Worm (Caenorhabditis elegans) whole organism, L4 larva: ENCODE results near the gene try-1.
"Not testable (repeated sequence)": the region's sequence is repeated elsewhere in the genome, so short reads cannot be mapped to it uniquely, and the experiment has no call there.

ENCODE experiments used
- F10B5.3 ChIP-seq: sonication (generic microtip); optimal IDR thresholded peaks from 2 replicates; lab custom pipeline; 2016; ENCODE audit warnings: mild to moderate bottlenecking, missing genetic modification characterization, missing compliant biosample characterization
- F26F4.8 ChIP-seq: fragments of 200-800 bp; sonication (Bioruptor generic); conservative IDR thresholded peaks from 2 replicates; pipeline ENCODE4 v1.3.6; 2022; ENCODE audit warnings: missing genetic modification characterization, missing compliant biosample characterization
- F37D6.2 ChIP-seq: sonication (generic microtip); optimal IDR thresholded peaks from 2 replicates; lab custom pipeline; 2016; ENCODE audit warnings: mild to moderate bottlenecking, missing genetic modification characterization, missing compliant biosample characterization
- T26A8.4 ChIP-seq: fragments of 200-800 bp; sonication (Bioruptor generic); IDR thresholded peaks from 2 replicates; pipeline ENCODE4 v1.3.6; 2022; ENCODE audit warnings: missing genetic modification characterization, missing compliant biosample characterization
- Y48G9A.11 ChIP-seq: fragments of 200-800 bp; sonication (Bioruptor generic); IDR thresholded peaks from 2 replicates; pipeline ENCODE4 v1.3.6; 2022; ENCODE audit warnings: missing genetic modification reagents, missing genetic modification characterization, missing compliant biosample characterization
- Y5F2A.4 ChIP-seq: fragments of 200-800 bp; sonication (Bioruptor generic); optimal IDR thresholded peaks from 2 replicates; lab custom pipeline; 2018; ENCODE audit warnings: mild to moderate bottlenecking, missing genetic modification characterization, missing compliant biosample characterization
- ZK337.2 ChIP-seq: fragments of 200-800 bp; sonication (Bioruptor generic); IDR thresholded peaks from 2 replicates; pipeline ENCODE4 v1.3.6; 2022; ENCODE audit warnings: missing genetic modification reagents, missing genetic modification characterization, missing compliant biosample characterization
- aha-1 ChIP-seq: fragments of 150-350 bp; peaks from one replicate; lab custom pipeline; 2014; ENCODE audit warnings: missing biosample characterization, missing genetic modification characterization
- ceh-20 ChIP-seq: fragments of 200-800 bp; sonication (Bioruptor generic); IDR thresholded peaks from 2 replicates; pipeline ENCODE4 v1.3.6; 2022; ENCODE audit warnings: missing genetic modification reagents, missing genetic modification characterization, missing compliant biosample characterization
- ceh-32 ChIP-seq: sonication (generic microtip); optimal IDR thresholded peaks from 2 replicates; lab custom pipeline; 2016; ENCODE audit warnings: mild to moderate bottlenecking, missing genetic modification characterization, missing compliant biosample characterization; ENCODE audit not compliant: poor library complexity
- ceh-44 ChIP-seq: fragments of 200-800 bp; sonication (Bioruptor generic); IDR thresholded peaks from 2 replicates; pipeline ENCODE4 v1.3.6; 2022; ENCODE audit warnings: missing genetic modification reagents, missing genetic modification characterization, missing compliant biosample characterization
- ceh-82 ChIP-seq: sonication (generic microtip); optimal IDR thresholded peaks from 2 replicates; lab custom pipeline; 2017; ENCODE audit warnings: missing biosample characterization, missing genetic modification characterization
- daf-16 ChIP-seq, 3 experiments: sonication (generic microtip); optimal IDR thresholded peaks; 2 replicates each; lab custom pipeline; 2016 to 2017; ENCODE audit warnings: missing genetic modification characterization in 3 of 3, missing genetic modification reagents in 3 of 3, mild to moderate bottlenecking in 2 of 3, missing compliant biosample characterization in 2 of 3, missing biosample characterization in 1 of 3, moderate library complexity in 1 of 3
- daf-19 ChIP-seq: fragments of 200-800 bp; sonication (Bioruptor generic); conservative IDR thresholded peaks from 2 replicates; pipeline ENCODE4 v1.3.6; 2022; ENCODE audit warnings: missing genetic modification characterization, missing compliant biosample characterization
- dmd-8 ChIP-seq: fragments of 200-800 bp; sonication (Bioruptor generic); IDR thresholded peaks from 2 replicates; pipeline ENCODE4 v1.3.6; 2022; ENCODE audit warnings: missing genetic modification characterization, missing compliant biosample characterization
- dve-1 ChIP-seq: sonication (generic microtip); optimal IDR thresholded peaks from 2 replicates; lab custom pipeline; 2017; ENCODE audit warnings: antibody characterized with exemption, mild to moderate bottlenecking, missing genetic modification characterization, missing compliant biosample characterization; ENCODE audit not compliant: insufficient read depth
- egl-27 ChIP-seq: sonication (generic microtip); optimal IDR thresholded peaks from 3 replicates; lab custom pipeline; 2017; ENCODE audit warnings: missing biosample characterization, missing genetic modification reagents, missing genetic modification characterization
- egl-43 ChIP-seq: fragments of 200-800 bp; sonication (Bioruptor generic); IDR thresholded peaks from 2 replicates; pipeline ENCODE4 v1.3.6; 2022; ENCODE audit warnings: missing genetic modification reagents, missing genetic modification characterization, missing compliant biosample characterization
- fkh-10 ChIP-seq: fragments of 150-350 bp; optimal IDR thresholded peaks from 2 replicates; lab custom pipeline; 2014; ENCODE audit warnings: missing biosample characterization, missing genetic modification reagents, missing genetic modification characterization
- hif-1 ChIP-seq, 2 experiments: sonication (generic microtip); optimal IDR thresholded peaks; 2 replicates each; lab custom pipeline; 2016 to 2017; ENCODE audit warnings: missing compliant biosample characterization in 2 of 2, missing genetic modification characterization in 2 of 2, missing genetic modification reagents in 2 of 2, missing genotype in 2 of 2, mild to moderate bottlenecking in 1 of 2
- hmg-1.1 ChIP-seq: fragments of 200-800 bp; sonication (Bioruptor generic); IDR thresholded peaks from 2 replicates; pipeline ENCODE4 v1.3.6; 2022; ENCODE audit warnings: missing genetic modification reagents, missing genetic modification characterization, missing compliant biosample characterization
- jun-1 ChIP-seq: fragments of 150-350 bp; optimal IDR thresholded peaks from 2 replicates; lab custom pipeline; 2014; ENCODE audit warnings: missing biosample characterization, missing genetic modification reagents, missing genetic modification characterization
- lin-1 ChIP-seq: fragments of 200-800 bp; sonication (Bioruptor generic); IDR thresholded peaks from 2 replicates; pipeline ENCODE4 v1.3.6; 2022; ENCODE audit warnings: missing genetic modification reagents, missing genetic modification characterization, missing compliant biosample characterization
- lin-13 ChIP-seq: fragments of 150-350 bp; optimal IDR thresholded peaks from 2 replicates; lab custom pipeline; 2014; ENCODE audit warnings: missing biosample characterization, missing genetic modification reagents, missing genetic modification characterization
- lin-15B ChIP-seq: fragments of 150-350 bp; sonication (generic microtip); optimal IDR thresholded peaks from 3 replicates; lab custom pipeline; 2014; ENCODE audit warnings: missing biosample characterization, missing genetic modification characterization
- lir-3 ChIP-seq: sonication (generic microtip); optimal IDR thresholded peaks from 2 replicates; lab custom pipeline; 2016; ENCODE audit warnings: mild to moderate bottlenecking, missing genetic modification characterization, missing compliant biosample characterization
- lsy-2 ChIP-seq, 2 experiments: fragments of 150-350 bp in 1 of 2; sonication (generic microtip) in 1 of 2; optimal IDR thresholded peaks; 2 replicates each; lab custom pipeline; 2014 to 2017; ENCODE audit warnings: missing biosample characterization in 2 of 2, missing genetic modification characterization in 2 of 2
- madf-9 ChIP-seq: fragments of 200-800 bp; sonication (Bioruptor generic); conservative IDR thresholded peaks from 2 replicates; pipeline ENCODE4 v1.3.6; 2022; ENCODE audit warnings: missing genetic modification reagents, missing genetic modification characterization, missing compliant biosample characterization
- mxl-2 ChIP-seq: fragments of 200-800 bp; sonication (Bioruptor generic); conservative IDR thresholded peaks from 2 replicates; pipeline ENCODE4 v1.3.6; 2022; ENCODE audit warnings: missing genetic modification reagents, missing genetic modification characterization, missing compliant biosample characterization
- nhr-10 ChIP-seq: fragments of 150-350 bp; optimal IDR thresholded peaks from 2 replicates; lab custom pipeline; 2014; ENCODE audit warnings: missing biosample characterization, missing genetic modification characterization
- nhr-102 ChIP-seq: sonication (generic microtip); optimal IDR thresholded peaks from 2 replicates; lab custom pipeline; 2016; ENCODE audit warnings: mild to moderate bottlenecking, missing genetic modification characterization, moderate library complexity, missing compliant biosample characterization
- nhr-111 ChIP-seq: fragments of 200-800 bp; sonication (Bioruptor generic); optimal IDR thresholded peaks from 2 replicates; lab custom pipeline; 2018; ENCODE audit warnings: mild to moderate bottlenecking, missing genetic modification characterization, missing compliant biosample characterization
- nhr-237 ChIP-seq: sonication (generic microtip); optimal IDR thresholded peaks from 2 replicates; lab custom pipeline; 2017; ENCODE audit warnings: missing biosample characterization, missing genetic modification characterization
- nhr-25 ChIP-seq: sonication (generic microtip); optimal IDR thresholded peaks from 2 replicates; lab custom pipeline; 2017; ENCODE audit warnings: missing genetic modification characterization, mild to moderate bottlenecking, missing compliant biosample characterization, antibody characterized with exemption, moderate library complexity, borderline replicate concordance; ENCODE audit not compliant: insufficient read depth
- nhr-28 ChIP-seq: fragments of 150-350 bp; optimal IDR thresholded peaks from 2 replicates; lab custom pipeline; 2014; ENCODE audit warnings: missing biosample characterization, missing genetic modification characterization
- nhr-41 ChIP-seq: fragments of 200-800 bp; sonication (Bioruptor generic); IDR thresholded peaks from 2 replicates; pipeline ENCODE4 v1.3.6; 2022; ENCODE audit warnings: missing genetic modification reagents, missing genetic modification characterization, missing compliant biosample characterization
- nhr-42 ChIP-seq: fragments of 200-800 bp; sonication (Bioruptor generic); IDR thresholded peaks from 2 replicates; pipeline ENCODE4 v1.3.6; 2022; ENCODE audit warnings: missing genetic modification characterization, missing compliant biosample characterization
- nhr-6 ChIP-seq: fragments of 150-350 bp; optimal IDR thresholded peaks from 2 replicates; lab custom pipeline; 2014; ENCODE audit warnings: missing biosample characterization, missing genetic modification characterization
- nhr-76 ChIP-seq: fragments of 150-350 bp; optimal IDR thresholded peaks from 2 replicates; lab custom pipeline; 2014; ENCODE audit warnings: missing biosample characterization, missing genetic modification characterization
- nhr-77 ChIP-seq: fragments of 150-350 bp; optimal IDR thresholded peaks from 2 replicates; lab custom pipeline; 2014; ENCODE audit warnings: missing biosample characterization, missing genetic modification characterization
- pqm-1 ChIP-seq: sonication (generic microtip); optimal IDR thresholded peaks from 2 replicates; lab custom pipeline; 2017; ENCODE audit warnings: missing biosample characterization, missing genetic modification characterization
- rbr-2 ChIP-seq: sonication (generic microtip); optimal IDR thresholded peaks from 2 replicates; lab custom pipeline; 2016; ENCODE audit warnings: missing genotype, missing genetic modification characterization, missing compliant biosample characterization
- sdz-12 ChIP-seq: fragments of 200-800 bp; sonication (Bioruptor generic); optimal IDR thresholded peaks from 2 replicates; lab custom pipeline; 2018; ENCODE audit warnings: mild to moderate bottlenecking, missing genetic modification characterization, missing compliant biosample characterization
- set-16 ChIP-seq: fragments of 200-800 bp; sonication (Bioruptor generic); IDR thresholded peaks from 2 replicates; pipeline ENCODE4 v1.3.6; 2022; ENCODE audit warnings: missing genetic modification reagents, missing genetic modification characterization, missing compliant biosample characterization
- tra-1 ChIP-seq: fragments of 200-800 bp; sonication (Bioruptor generic); IDR thresholded peaks from 2 replicates; pipeline ENCODE4 v1.3.6; 2022; ENCODE audit warnings: missing genetic modification reagents, missing genetic modification characterization, missing compliant biosample characterization
- zfp-2 ChIP-seq: sonication (generic microtip); optimal IDR thresholded peaks from 2 replicates; lab custom pipeline; 2016; ENCODE audit warnings: mild to moderate bottlenecking, missing genetic modification characterization, missing compliant biosample characterization
- zfp-3 ChIP-seq: fragments of 200-800 bp; sonication (Bioruptor generic); conservative IDR thresholded peaks from 2 replicates; pipeline ENCODE4 v1.3.6; 2022; ENCODE audit warnings: missing genetic modification reagents, missing genetic modification characterization, missing compliant biosample characterization
- ztf-11 ChIP-seq: fragments of 150-350 bp; optimal IDR thresholded peaks from 2 replicates; lab custom pipeline; 2014; ENCODE audit warnings: missing biosample characterization, missing genetic modification characterization

Gene try-1

DNA sequence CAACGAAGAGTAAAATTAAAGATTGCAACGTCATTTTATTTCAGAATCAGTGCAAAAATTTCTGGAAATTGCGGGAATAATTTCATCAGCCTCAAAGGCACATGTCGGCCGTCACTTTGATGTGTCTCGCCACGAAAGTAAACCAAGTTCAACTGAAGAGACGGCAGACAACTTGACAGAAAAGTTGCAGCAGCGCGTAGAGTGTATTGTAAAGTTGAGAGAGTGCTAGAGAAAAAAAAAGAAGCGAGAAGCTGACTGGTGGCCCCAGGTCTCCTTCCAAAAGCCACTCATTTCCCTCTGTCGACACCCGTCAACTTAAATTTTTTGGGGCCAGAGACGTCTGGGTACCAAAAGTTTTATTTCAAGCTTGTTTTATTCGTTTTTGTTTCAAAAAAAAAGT lies 45.0 kb downstream of the try-1 start (continued):
- TF ChIP-seq F10B5.3 (tag; lab: Kevin White, UChicago) (no peak), lin-13 (peak; percentile 60), daf-19 (no peak), fkh-10 (peak; percentile 33), dmd-8 (GFP tag; lab: Robert Waterston, UW) (no peak), aha-1 (tag; lab: Kevin White, UChicago) (no peak), nhr-6 (tag; lab: Kevin White, UChicago) (peak; percentile 41), nhr-237 (tag; lab: Kevin White, UChicago) (no peak), zfp-2 (tag; lab: Kevin White, UChicago) (no peak), rbr-2 (tag; lab: Kevin White, UChicago) (peak; percentile 64), ceh-82 (no peak), pqm-1 (no peak), hif-1 (tag; optimal IDR thresholded peaks at IDR 0.05; lab: Kevin White, UChicago) (peak in 1 of 2 experiments; percentile 67), nhr-10 (tag; lab: Kevin White, UChicago) (no peak), Y48G9A.11 (no peak), jun-1 (tag; lab: Kevin White, UChicago) (no peak), sdz-12 (GFP tag; lab: Kevin White, UChicago) (no peak), mxl-2 (GFP tag; lab: Robert Waterston, UW) (no peak)

DNA sequence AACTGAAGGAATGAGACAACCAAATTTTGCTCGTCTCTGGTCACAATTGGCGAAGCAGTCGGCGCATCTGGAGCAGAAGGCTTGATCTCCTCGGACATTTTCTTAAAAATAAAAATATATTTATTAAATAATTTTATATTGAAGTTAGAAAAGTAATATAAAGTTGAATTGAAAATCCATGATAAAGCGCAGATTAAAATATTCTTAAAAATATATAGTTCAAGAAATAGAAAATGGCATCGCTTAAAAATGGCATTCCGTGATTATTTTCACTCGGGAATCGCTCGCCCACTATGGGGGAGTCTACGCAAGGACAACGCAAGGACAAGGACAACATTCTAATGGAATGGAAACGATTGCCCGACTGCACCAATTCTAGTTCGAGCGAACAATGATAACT lies 45.6 kb downstream of the try-1 start, which contains the start of gene sgt-1:
Gene sgt-1, minus strand, starts transcription at position 101 of the 400 bp plus-strand sequence.
- not testable (repeated sequence) for TF ChIP-seq nhr-76 (tag; lab: Kevin White, UChicago); madf-9 (GFP tag; lab: Robert Waterston, UW); nhr-102 (tag; lab: Kevin White, UChicago)

DNA sequence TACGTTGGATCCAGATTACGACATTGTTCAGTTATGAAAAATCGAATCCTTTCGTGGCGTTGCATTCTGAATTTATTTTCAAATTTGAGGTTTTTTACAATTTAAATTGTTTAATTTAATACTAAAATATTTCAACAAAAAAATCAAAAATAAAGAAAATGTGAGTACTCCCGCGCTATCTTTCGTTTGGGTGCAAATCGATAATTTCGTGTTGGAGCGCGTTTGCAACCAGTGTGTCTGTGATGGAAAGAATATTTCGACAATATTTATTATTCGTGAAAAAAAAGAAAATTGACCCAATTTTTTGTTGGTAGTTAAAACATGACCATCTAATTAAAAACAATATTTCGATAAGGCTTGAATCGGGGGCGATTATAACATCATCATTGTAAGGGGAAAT lies 47.3 kb downstream of the try-1 start, which contains the start of gene R05F9.9:
Gene R05F9.9, minus strand, starts transcription at position 66 of the 400 bp plus-strand sequence.
- TF ChIP-seq ztf-11 (tag; lab: Kevin White, UChicago), result no peak
- TF ChIP-seq ceh-32 (tag; lab: Kevin White, UChicago), result no peak
- no peak for TF ChIP-seq egl-27
- no peak for TF ChIP-seq lir-3 (tag; lab: Kevin White, UChicago)
- TF ChIP-seq ceh-44 (GFP tag; lab: Robert Waterston, UW), result no peak
- no peak for TF ChIP-seq lin-15B (tag; lab: Kevin White, UChicago)
- TF ChIP-seq zfp-3, result no peak
- TF ChIP-seq nhr-42 (GFP tag; lab: Robert Waterston, UW), result no peak
- TF ChIP-seq egl-43 (GFP tag; lab: Robert Waterston, UW), result no peak
- TF ChIP-seq tra-1 (GFP tag; lab: Robert Waterston, UW), result no peak
- TF ChIP-seq ZK337.2 (GFP tag; lab: Robert Waterston, UW), result no peak
- TF ChIP-seq F37D6.2 (tag; lab: Kevin White, UChicago), result no peak
- no peak for TF ChIP-seq F26F4.8
- TF ChIP-seq lin-13, result peak; percentile 46
- no peak for TF ChIP-seq hif-1 (tag; optimal IDR thresholded peaks at IDR 0.05; lab: Kevin White, UChicago)
- no peak for TF ChIP-seq daf-16 (GFP tag; optimal IDR thresholded peaks at IDR 0.05; lab: Kevin White, UChicago)
- peak; percentile 29 for TF ChIP-seq daf-16 (tag; optimal IDR thresholded peaks at IDR 0.05; lab: Kevin White, UChicago)
- TF ChIP-seq nhr-28, result no peak
- 0 out of 2 replicates have a peak, but pooled peaks have one; percentile 13 for TF ChIP-seq T26A8.4 (GFP tag; lab: Robert Waterston, UW)
- no peak for TF ChIP-seq pqm-1
- TF ChIP-seq lin-1 (GFP tag; lab: Robert Waterston, UW), result no peak
- TF ChIP-seq Y5F2A.4 (GFP tag; lab: Kevin White, UChicago), result no peak
- no peak for TF ChIP-seq nhr-77 (tag; lab: Kevin White, UChicago)
- TF ChIP-seq lsy-2 (tag; optimal IDR thresholded peaks at IDR 0.05; lab: Kevin White, UChicago), result peak in 1 of 2 experiments; percentile 75
- no peak for TF ChIP-seq nhr-111
- peak; percentile 58 for TF ChIP-seq dve-1 (tag; lab: Kevin White, UChicago)
- no peak for TF ChIP-seq set-16
- no peak for TF ChIP-seq Y48G9A.11
- TF ChIP-seq aha-1 (tag; lab: Kevin White, UChicago), result peak; percentile 49
- no peak for TF ChIP-seq hmg-1.1
- no peak for TF ChIP-seq nhr-41 (GFP tag; lab: Robert Waterston, UW)
- no peak for TF ChIP-seq ceh-20 (GFP tag; lab: Robert Waterston, UW)
- TF ChIP-seq F10B5.3 (tag; lab: Kevin White, UChicago), result no peak
- TF ChIP-seq nhr-25 (tag; lab: Kevin White, UChicago), result no peak
